Worm (Caenorhabditis elegans) whole organism, late embryonic: Measurements from ENCODE around the gene spp-12.

Experiments used
- ahr-1 ChIP-seq: sonication (generic microtip); optimal IDR thresholded peaks from 2 replicates; lab custom pipeline; 2016; ENCODE audit warnings: missing genetic modification characterization, missing compliant biosample characterization
- ceh-48 ChIP-seq: sonication (generic microtip); optimal IDR thresholded peaks from 2 replicates; lab custom pipeline; 2016; ENCODE audit warnings: missing genetic modification characterization, inconsistent platforms, missing compliant biosample characterization
- ceh-9 ChIP-seq: sonication (generic microtip); optimal IDR thresholded peaks from 2 replicates; lab custom pipeline; 2016; ENCODE audit warnings: mild to moderate bottlenecking, missing genetic modification characterization, inconsistent platforms, missing compliant biosample characterization
- elt-4 ChIP-seq: sonication (generic microtip); optimal IDR thresholded peaks from 2 replicates; lab custom pipeline; 2016; ENCODE audit warnings: missing genetic modification characterization, missing compliant biosample characterization
- hlh-13 ChIP-seq: fragments of 200-800 bp; sonication (Bioruptor generic); optimal IDR thresholded peaks from 2 replicates; lab custom pipeline; 2018; ENCODE audit warnings: mild to moderate bottlenecking, missing genetic modification characterization, missing compliant biosample characterization
- hlh-30 ChIP-seq: sonication (generic microtip); optimal IDR thresholded peaks from 2 replicates; lab custom pipeline; 2017; ENCODE audit warnings: antibody characterized with exemption, missing genetic modification characterization, missing compliant biosample characterization; ENCODE audit not compliant: insufficient read depth
- lin-11 ChIP-seq: fragments of 200-800 bp; sonication (Bioruptor generic); optimal IDR thresholded peaks from 2 replicates; lab custom pipeline; 2018; ENCODE audit warnings: mild to moderate bottlenecking, missing genetic modification characterization, missing compliant biosample characterization
- odd-2 ChIP-seq: sonication (generic microtip); optimal IDR thresholded peaks from 2 replicates; lab custom pipeline; 2017; ENCODE audit warnings: antibody characterized with exemption, mild to moderate bottlenecking, missing genetic modification characterization, missing compliant biosample characterization
- pat-9 ChIP-seq: fragments of 200-800 bp; sonication (Bioruptor generic); optimal IDR thresholded peaks from 2 replicates; lab custom pipeline; 2018; ENCODE audit warnings: mild to moderate bottlenecking, missing genetic modification characterization, moderate library complexity, missing compliant biosample characterization
- sox-4 ChIP-seq: sonication (generic microtip); optimal IDR thresholded peaks from 2 replicates; lab custom pipeline; 2017; ENCODE audit warnings: mild to moderate bottlenecking, missing genetic modification characterization, inconsistent platforms, missing compliant biosample characterization
- tbx-7 ChIP-seq: sonication (generic microtip); optimal IDR thresholded peaks from 2 replicates; lab custom pipeline; 2016; ENCODE audit warnings: missing genotype, missing genetic modification characterization, missing compliant biosample characterization

DNA sequence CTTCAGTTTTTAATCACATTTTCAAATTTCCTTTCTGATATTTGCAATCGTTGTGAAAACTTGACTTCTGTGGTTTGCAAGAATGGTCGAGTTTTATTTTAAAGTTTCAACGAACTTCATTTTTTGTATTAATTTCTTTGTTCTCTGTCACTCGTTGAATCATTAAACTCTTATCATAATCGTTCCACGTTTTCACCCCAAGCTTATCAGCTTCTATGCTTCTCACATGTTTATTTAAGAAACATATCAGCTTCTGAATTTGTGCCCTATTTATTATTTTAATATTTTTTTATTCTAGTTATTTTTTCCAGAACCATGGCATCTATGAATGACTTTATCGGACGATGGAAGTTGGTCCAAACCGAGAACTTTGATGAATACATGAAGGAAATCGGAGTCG, 10.4 kb upstream of the spp-12 start, which contains the start of gene lbp-7:
- TF ChIP-seq ceh-48 (no peak), hlh-13 (GFP tag; lab: Kevin White, UChicago) (no peak), elt-4 (tag; lab: Kevin White, UChicago) (no peak), sox-4 (tag; lab: Kevin White, UChicago) (no peak), pat-9 (tag; lab: Kevin White, UChicago) (no peak), odd-2 (tag; lab: Kevin White, UChicago) (no peak), lin-11 (no peak), hlh-30 (tag; lab: Kevin White, UChicago) (no peak), ceh-9 (tag; lab: Kevin White, UChicago) (no peak), tbx-7 (no peak), ahr-1 (tag; lab: Kevin White, UChicago) (no peak)
